Fruit fly (Drosophila melanogaster) S2 (cell line): ENCODE results near the gene Aasdh.

ENCODE experiments used
- CG8478 ChIP-seq: fragments of >200 bp; optimal IDR thresholded peaks from 2 replicates; lab custom pipeline; 2018
- CTCF ChIP-seq, 2 experiments: fragments of >200 bp; optimal IDR thresholded peaks; 2 replicates each; lab custom pipeline; 2018

- TF ChIP-seq CG8478 (lab: Kevin White, UChicago) (no peak), CTCF (optimal IDR thresholded peaks at IDR 0.05; lab: Kevin White, UChicago) (no peak)
Observed at dm6 chr2L:8473448-8473847, 24.1 kb upstream of the Aasdh start.
